Fruit fly (Drosophila melanogaster): ENCODE measurements around the gene Spn28Da.
A peak's percentile ranks its signal among the peaks of the same experiment; 100 is the strongest.

The Spn28Da gene

DNA sequence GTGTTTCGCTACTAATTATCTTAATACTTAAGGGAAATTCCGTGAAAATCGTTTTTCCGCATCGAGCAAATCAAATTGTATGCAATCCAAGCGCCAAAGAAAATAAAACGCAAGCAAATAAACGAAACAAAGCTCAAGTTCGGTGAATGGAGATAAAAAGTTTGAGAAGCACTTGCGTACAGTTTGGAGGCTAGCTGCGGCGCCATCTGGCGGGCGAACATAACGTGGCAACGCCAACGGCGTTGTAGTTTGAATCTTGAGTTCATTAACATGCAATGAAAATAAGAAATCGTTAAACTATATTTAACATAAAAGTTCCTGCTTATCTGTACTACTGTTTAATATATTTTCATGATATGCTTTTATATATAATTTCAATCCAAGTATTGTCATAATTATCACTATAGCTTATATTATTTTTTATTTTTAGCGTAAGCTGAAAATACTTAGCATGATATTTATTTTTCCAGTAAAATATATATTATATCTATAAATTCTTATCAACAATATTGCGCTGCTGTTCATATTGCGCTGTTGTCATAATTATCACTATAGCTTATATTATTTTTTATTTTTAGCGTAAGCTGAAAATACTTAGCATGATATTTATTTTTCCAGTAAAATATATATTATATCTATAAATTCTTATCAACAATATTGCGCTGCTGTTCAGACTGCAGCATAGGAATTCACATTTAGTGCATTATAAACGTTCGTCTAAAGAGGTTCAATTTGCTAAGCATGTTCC is 32.4 kb downstream of the Spn28Da start, which contains the start of gene lectin-28C (continued):
- TF ChIP-seq CoRest (tag; optimal IDR thresholded peaks at IDR 0.05) (peak; percentile 12), H2.0 (GFP tag; IDR thresholded peaks at IDR 0.05) (0 out of 2 replicates have a peak, but pooled peaks have one; percentile 14), bbx (GFP tag; IDR thresholded peaks at IDR 0.05; ENCODE audit: partially characterized antibody) (peak; percentile 66), CG13287 (GFP tag; IDR thresholded peaks at IDR 0.05; ENCODE audit: partially characterized antibody) (peak; percentile 65), ssp (GFP tag; IDR thresholded peaks at IDR 0.05) (0 out of 2 replicates have a peak, but pooled peaks have one; percentile 7), Bgb (GFP tag; IDR thresholded peaks at IDR 0.05; ENCODE audit: partially characterized antibody) (peak; percentile 71), tna (GFP tag; IDR thresholded peaks at IDR 0.05; ENCODE audit: partially characterized antibody) (peak; percentile 32; the same call in 1 of the 2 replicates), vvl (GFP tag; IDR thresholded peaks at IDR 0.05) (peak; percentile 47; the same call in 1 of the 2 replicates), Gug (GFP tag; IDR thresholded peaks at IDR 0.05) (peak; percentile 44; the same call in 1 of the 4 replicates), Lhr (GFP tag; optimal IDR thresholded peaks at IDR 0.05) (peak; percentile 39), dysf (GFP tag; IDR thresholded peaks at IDR 0.05) (peak; percentile 52; the same call in 1 of the 3 replicates), Abd-B (GFP tag; optimal IDR thresholded peaks at IDR 0.05) (peak; percentile 87), CG1603 (tag; optimal IDR thresholded peaks at IDR 0.05) (peak; percentile 49), HLH3B (GFP tag; IDR thresholded peaks at IDR 0.05) (peak; percentile 15; the same call in 1 of the 2 replicates), HmgD (GFP tag; optimal IDR thresholded peaks at IDR 0.05) (peak; percentile 74), CG7839 (tag; optimal IDR thresholded peaks at IDR 0.05) (peak; percentile 30), Ets65A (GFP tag) (peak; percentile 93), CG11456 (GFP tag; IDR thresholded peaks at IDR 0.05) (peak; percentile 60; the same call in 1 of the 3 replicates), amos (GFP tag; IDR thresholded peaks at IDR 0.05; ENCODE audit: partially characterized antibody) (peak; percentile 61), zfh1 (GFP tag; IDR thresholded peaks at IDR 0.05) (peak; percentile 35; the same call in 1 of the 3 replicates), zen (tag; optimal IDR thresholded peaks at IDR 0.05) (peak; percentile 22), CG9817 (tag; optimal IDR thresholded peaks at IDR 0.05) (peak; percentile 8), Dek (tag; optimal IDR thresholded peaks at IDR 0.05) (peak; percentile 2), CG13894 (tag; optimal IDR thresholded peaks at IDR 0.05) (peak; percentile 1), Xbp1 (GFP tag; optimal IDR thresholded peaks at IDR 0.05) (peak; percentile 13), slbo (GFP tag; IDR thresholded peaks at IDR 0.05) (0 out of 2 replicates have a peak, but pooled peaks have one; percentile 32), CG3847 (GFP tag; IDR thresholded peaks at IDR 0.05) (peak; percentile 56), CG8290 (GFP tag; optimal IDR thresholded peaks at IDR 0.05) (peak; percentile 45), CG8290 (tag; optimal IDR thresholded peaks at IDR 0.05) (peak in 1 of 2 experiments; percentile 22), Med (GFP tag) (peak; percentile 70), onecut (GFP tag; IDR thresholded peaks at IDR 0.05) (peak; percentile 9; the same call in 1 of the 2 replicates), Deaf1 (tag; optimal IDR thresholded peaks at IDR 0.05) (peak; percentile 8), CG6654 (GFP tag; optimal IDR thresholded peaks at IDR 0.05) (peak; percentile 100), CTCF (GFP tag; optimal IDR thresholded peaks at IDR 0.05) (peak; percentile 95), CG33213 (GFP tag; optimal IDR thresholded peaks at IDR 0.05) (peak; percentile 12), otp (GFP tag; IDR thresholded peaks at IDR 0.05) (0 out of 3 replicates have a peak, but pooled peaks have one; percentile 44), row (GFP tag; IDR thresholded peaks at IDR 0.05) (peak; percentile 23; the same call in 1 of the 3 replicates), nmo (GFP tag; optimal IDR thresholded peaks at IDR 0.05) (peak; percentile 26), Awh (GFP tag; IDR thresholded peaks at IDR 0.05) (0 out of 2 replicates have a peak, but pooled peaks have one; percentile 10), Scr (GFP tag; IDR thresholded peaks at IDR 0.05; ENCODE audit: partially characterized antibody) (0 out of 2 replicates have a peak, but pooled peaks have one; percentile 12), CG42726 (GFP tag; IDR thresholded peaks at IDR 0.05; ENCODE audit: partially characterized antibody) (peak; percentile 72), Ets97D (GFP tag; optimal IDR thresholded peaks at IDR 0.05) (peak; percentile 36), Dref (GFP tag; IDR thresholded peaks at IDR 0.05) (0 out of 2 replicates have a peak, but pooled peaks have one; percentile 20), Opbp (GFP tag; IDR thresholded peaks at IDR 0.05; ENCODE audit: partially characterized antibody) (peak; percentile 82), CG34422 (GFP tag; IDR thresholded peaks at IDR 0.05) (peak; percentile 17; the same call in 1 of the 3 replicates), pzg (GFP tag; optimal IDR thresholded peaks at IDR 0.05) (peak; percentile 16), CG6854 (GFP tag; optimal IDR thresholded peaks at IDR 0.05) (peak; percentile 48), CG16813 (GFP tag; IDR thresholded peaks at IDR 0.05; ENCODE audit: partially characterized antibody) (peak; percentile 54; the same call in 1 of the 3 replicates)

Measured in whole organism, embryonic.